Worm (Caenorhabditis elegans) whole organism, early embryonic: ENCODE data around the gene ZK637.14.

Experiments
- flt-1 ChIP-seq: fragments of 200-800 bp; sonication (Bioruptor generic); IDR thresholded peaks from 2 replicates; pipeline ENCODE4 v1.3.6; 2022; ENCODE audit warnings: missing genetic modification characterization, missing compliant biosample characterization
- hmg-4 ChIP-seq: fragments of 200-800 bp; sonication (Bioruptor generic); optimal IDR thresholded peaks from 2 replicates; lab custom pipeline; 2018; ENCODE audit warnings: mild to moderate bottlenecking, missing genetic modification characterization, missing compliant biosample characterization

- no peak for TF ChIP-seq hmg-4 (GFP tag; lab: Kevin White, UChicago)
- no peak for TF ChIP-seq flt-1 (GFP tag; lab: Robert Waterston, UW)
These were observed 24.5 kb upstream of the ZK637.14 start, which contains the start of gene trxr-2 for ce11 chrIII:8913469-8913868.
